Worm (Caenorhabditis elegans) whole organism, mixed stage, embryonic: ENCODE data around the gene Y37E11B.2.

Experiments
- M03D4.4 ChIP-seq: sonication (generic microtip); optimal IDR thresholded peaks from 2 replicates; lab custom pipeline; 2017; ENCODE audit warnings: mild to moderate bottlenecking, missing genetic modification characterization, missing compliant biosample characterization
- blmp-1 ChIP-seq: fragments of 150-350 bp; optimal IDR thresholded peaks from 2 replicates; lab custom pipeline; 2014; ENCODE audit warnings: missing biosample characterization, missing genetic modification characterization
- ceh-43 ChIP-seq: fragments of 200-800 bp; sonication (Bioruptor generic); optimal IDR thresholded peaks from 2 replicates; lab custom pipeline; 2018; ENCODE audit warnings: mild to moderate bottlenecking, missing genetic modification characterization, moderate library complexity, missing compliant biosample characterization
- ceh-83 ChIP-seq: fragments of 200-800 bp; sonication (Bioruptor generic); optimal IDR thresholded peaks from 2 replicates; lab custom pipeline; 2018; ENCODE audit warnings: mild to moderate bottlenecking, missing genetic modification characterization, missing compliant biosample characterization
- ces-1 ChIP-seq: fragments of 150-350 bp; optimal IDR thresholded peaks from 2 replicates; lab custom pipeline; 2014; ENCODE audit warnings: missing biosample characterization, missing genetic modification reagents, missing genetic modification characterization
- cnd-1 ChIP-seq: fragments of 200-800 bp; sonication (Bioruptor generic); optimal IDR thresholded peaks from 2 replicates; lab custom pipeline; 2018; ENCODE audit warnings: mild to moderate bottlenecking, missing genetic modification characterization, missing compliant biosample characterization
- elt-1 ChIP-seq: sonication (generic microtip); optimal IDR thresholded peaks from 2 replicates; lab custom pipeline; 2017; ENCODE audit warnings: missing genetic modification characterization, mild to moderate bottlenecking, missing compliant biosample characterization, antibody characterized with exemption, moderate library complexity, borderline replicate concordance; ENCODE audit not compliant: insufficient read depth
- hlh-1 ChIP-seq: fragments of 150-350 bp; optimal IDR thresholded peaks from 2 replicates; lab custom pipeline; 2014; ENCODE audit warnings: missing biosample characterization, missing genetic modification reagents, missing genetic modification characterization
- lin-13 ChIP-seq: fragments of 150-350 bp; optimal IDR thresholded peaks from 2 replicates; lab custom pipeline; 2014; ENCODE audit warnings: missing biosample characterization, missing genetic modification characterization
- mab-5 ChIP-seq: fragments of 150-350 bp; optimal IDR thresholded peaks from 2 replicates; lab custom pipeline; 2014; ENCODE audit warnings: missing biosample characterization, missing genetic modification characterization
- mep-1 ChIP-seq: fragments of 150-350 bp; optimal IDR thresholded peaks from 2 replicates; lab custom pipeline; 2017; ENCODE audit warnings: missing biosample characterization, missing genetic modification reagents, missing genetic modification characterization, inconsistent platforms
- nhr-237 ChIP-seq: fragments of 150-350 bp; optimal IDR thresholded peaks from 2 replicates; lab custom pipeline; 2014; ENCODE audit warnings: missing biosample characterization, missing genetic modification characterization
- nhr-28 ChIP-seq: fragments of 150-350 bp; optimal IDR thresholded peaks from 2 replicates; lab custom pipeline; 2014; ENCODE audit warnings: missing biosample characterization, missing genetic modification characterization

- no peak for TF ChIP-seq blmp-1 (tag; lab: Kevin White, UChicago)
- no peak for TF ChIP-seq ceh-43 (GFP tag; lab: Kevin White, UChicago)
- no peak for TF ChIP-seq ceh-83 (GFP tag; lab: Kevin White, UChicago)
- TF ChIP-seq nhr-237 (tag; lab: Kevin White, UChicago), result no peak
- TF ChIP-seq elt-1 (tag; lab: Kevin White, UChicago), result no peak
- no peak for TF ChIP-seq mab-5
- TF ChIP-seq ces-1, result no peak
- TF ChIP-seq lin-13 (tag; lab: Kevin White, UChicago), result no peak
- no peak for TF ChIP-seq mep-1 (tag; lab: Kevin White, UChicago)
- no peak for TF ChIP-seq hlh-1
- no peak for TF ChIP-seq nhr-28 (tag; lab: Kevin White, UChicago)
- TF ChIP-seq M03D4.4 (tag; lab: Kevin White, UChicago), result no peak
- TF ChIP-seq cnd-1 (tag; lab: Kevin White, UChicago), result no peak
Observed at ce11 chrIV:3608547-3609222, 30.4 kb downstream of the Y37E11B.2 start.
